Worm (Caenorhabditis elegans): Measurements from ENCODE around the gene F33A8.4.

ce11 chrII:11091577-11091976 is 42.7 kb upstream of the F33A8.4 start:
- no peak for TF ChIP-seq nhr-237 (tag; optimal IDR thresholded peaks at IDR 0.05)
- no peak for TF ChIP-seq lir-3 (tag; optimal IDR thresholded peaks at IDR 0.05)
- TF ChIP-seq nhr-76 (tag; optimal IDR thresholded peaks at IDR 0.05) = no peak
- no peak for TF ChIP-seq dpl-1 (GFP tag; optimal IDR thresholded peaks at IDR 0.05)
- TF ChIP-seq mep-1 (tag; optimal IDR thresholded peaks at IDR 0.05) = no peak
- no peak for TF ChIP-seq snpc-4 (tag; optimal IDR thresholded peaks at IDR 0.05)
- no peak for TF ChIP-seq lin-39 (tag; optimal IDR thresholded peaks at IDR 0.05)
- TF ChIP-seq dve-1 (tag; optimal IDR thresholded peaks at IDR 0.05; ENCODE audit: insufficient read depth) = no peak
- no peak for TF ChIP-seq mdl-1 (tag; optimal IDR thresholded peaks at IDR 0.05)
- no peak for TF ChIP-seq dmd-8 (GFP tag; IDR thresholded peaks at IDR 0.05)
- TF ChIP-seq Y5F2A.4 (GFP tag; optimal IDR thresholded peaks at IDR 0.05) = no peak
- no peak for TF ChIP-seq nhr-42 (GFP tag; IDR thresholded peaks at IDR 0.05)
- TF ChIP-seq ama-1 (optimal IDR thresholded peaks at IDR 0.05) = no peak
- no peak for TF ChIP-seq unc-39 (tag; optimal IDR thresholded peaks at IDR 0.05)
